Worm (Caenorhabditis elegans): ENCODE results near the gene sru-25.

sru-25 gene

DNA sequence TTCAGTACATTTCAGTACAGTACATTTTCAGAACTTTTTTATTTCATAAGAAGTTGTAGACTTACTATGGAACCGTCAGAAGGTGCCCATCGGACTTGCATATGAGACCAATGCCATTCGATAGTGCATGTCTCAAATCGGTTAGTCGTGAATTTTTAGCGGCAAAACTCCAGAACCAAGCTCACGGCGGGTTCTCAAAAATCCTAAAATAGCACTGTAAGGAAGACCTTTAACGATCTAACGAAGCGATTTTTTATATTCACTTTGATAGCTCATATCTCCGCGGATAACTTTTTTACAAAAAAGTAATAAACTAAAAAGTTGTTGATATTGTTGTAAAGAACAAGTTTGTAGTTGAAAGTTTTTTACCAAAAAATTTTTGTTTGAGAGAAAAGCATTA is at the start of gene sru-25:
Gene sru-25, minus strand, starts transcription at position 101 of the 400 bp plus-strand sequence.
- TF ChIP-seq unc-39 (tag; optimal IDR thresholded peaks at IDR 0.05) (no peak), nhr-2 (tag; optimal IDR thresholded peaks at IDR 0.05) (no peak), blmp-1 (tag; optimal IDR thresholded peaks at IDR 0.05) (no peak), ces-1 (GFP tag; optimal IDR thresholded peaks at IDR 0.05) (no peak), ceh-43 (GFP tag; optimal IDR thresholded peaks at IDR 0.05) (no peak), unc-62 (GFP tag; optimal IDR thresholded peaks at IDR 0.05) (no peak), bed-3 (GFP tag; optimal IDR thresholded peaks at IDR 0.05) (no peak), nhr-237 (tag; optimal IDR thresholded peaks at IDR 0.05) (no peak), sptf-1 (tag; optimal IDR thresholded peaks at IDR 0.05) (no peak), pha-4 (tag; optimal IDR thresholded peaks at IDR 0.05) (no peak), elt-1 (tag; optimal IDR thresholded peaks at IDR 0.05; ENCODE audit: borderline replicate concordance, insufficient read depth) (no peak), ceh-39 (tag; optimal IDR thresholded peaks at IDR 0.05) (no peak), snpc-4 (tag; optimal IDR thresholded peaks at IDR 0.05) (no peak), drap-1 (GFP tag; optimal IDR thresholded peaks at IDR 0.05) (no peak)

- no peak for TF ChIP-seq sem-2 (GFP tag; optimal IDR thresholded peaks at IDR 0.05)
- TF ChIP-seq nhr-28 (tag; optimal IDR thresholded peaks at IDR 0.05), result no peak
- no peak for TF ChIP-seq unc-62 (GFP tag; optimal IDR thresholded peaks at IDR 0.05)
- TF ChIP-seq hlh-1 (tag; optimal IDR thresholded peaks at IDR 0.05), result no peak
- no peak for TF ChIP-seq M03D4.4 (tag; optimal IDR thresholded peaks at IDR 0.05)
- TF ChIP-seq ceh-39 (tag; optimal IDR thresholded peaks at IDR 0.05), result no peak
- TF ChIP-seq flh-1 (GFP tag; optimal IDR thresholded peaks at IDR 0.05), result no peak
- TF ChIP-seq ces-1 (GFP tag; optimal IDR thresholded peaks at IDR 0.05), result no peak
- no peak for TF ChIP-seq nhr-237 (tag; optimal IDR thresholded peaks at IDR 0.05)
- TF ChIP-seq ceh-83 (GFP tag; optimal IDR thresholded peaks at IDR 0.05), result no peak
- TF ChIP-seq elt-1 (tag; optimal IDR thresholded peaks at IDR 0.05; ENCODE audit: borderline replicate concordance, insufficient read depth), result no peak
- TF ChIP-seq mls-2 (tag; optimal IDR thresholded peaks at IDR 0.05), result no peak
- TF ChIP-seq ham-2 (GFP tag; optimal IDR thresholded peaks at IDR 0.05), result no peak
- no peak for TF ChIP-seq nhr-76 (tag; optimal IDR thresholded peaks at IDR 0.05)
- no peak for TF ChIP-seq unc-120 (tag; optimal IDR thresholded peaks at IDR 0.05; ENCODE audit: poor library complexity, severe bottlenecking)
- no peak for TF ChIP-seq nhr-2 (tag; optimal IDR thresholded peaks at IDR 0.05)
- TF ChIP-seq pha-4 (tag; optimal IDR thresholded peaks at IDR 0.05), result no peak
- TF ChIP-seq lin-32 (GFP tag; optimal IDR thresholded peaks at IDR 0.05), result no peak
- no peak for TF ChIP-seq ztf-11 (tag; optimal IDR thresholded peaks at IDR 0.05)
Measured at ce11 chrV:722889-723288, 48.8 kb upstream of the sru-25 start.

ce11 chrV:719731-720130 is 45.6 kb upstream of the sru-25 start, which contains the start of gene srbc-40:
srbc-40 (minus strand) TSS chrV:719831.
- TF ChIP-seq zip-8 (tag; optimal IDR thresholded peaks at IDR 0.05) (no peak), nhr-237 (tag; optimal IDR thresholded peaks at IDR 0.05) (no peak), mab-5 (tag; optimal IDR thresholded peaks at IDR 0.05) (no peak), blmp-1 (tag; optimal IDR thresholded peaks at IDR 0.05) (no peak), sem-2 (GFP tag; optimal IDR thresholded peaks at IDR 0.05) (no peak), snpc-4 (tag; optimal IDR thresholded peaks at IDR 0.05) (no peak), ztf-11 (tag; optimal IDR thresholded peaks at IDR 0.05) (no peak), lsy-2 (tag; optimal IDR thresholded peaks at IDR 0.05) (no peak)

DNA sequence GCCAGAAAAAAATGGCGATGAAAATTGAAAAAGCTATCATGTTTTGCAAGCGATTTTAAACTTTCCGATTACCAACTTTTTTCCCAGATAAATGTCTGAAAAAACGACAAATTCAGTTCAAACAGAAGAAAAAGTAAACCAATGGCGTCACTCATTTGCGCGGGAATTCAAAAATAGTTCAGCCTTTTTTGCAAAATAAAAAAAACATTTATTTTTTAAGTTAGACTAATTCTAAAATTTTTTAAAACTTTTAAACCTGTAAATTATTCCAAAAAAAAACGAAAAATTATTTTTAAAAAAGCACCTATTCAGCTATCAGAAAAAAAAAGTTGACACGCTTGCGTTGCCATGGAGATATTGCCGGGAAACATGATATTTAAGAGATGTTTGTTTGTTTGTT is 38.8 kb upstream of the sru-25 start, which contains the start of gene cyp-33C11:
Gene cyp-33C11, minus strand, starts transcription at position 101 of the 400 bp plus-strand sequence.
- no peak for TF ChIP-seq ceh-43 (GFP tag; optimal IDR thresholded peaks at IDR 0.05)
- no peak for TF ChIP-seq ztf-11 (tag; optimal IDR thresholded peaks at IDR 0.05)

DNA sequence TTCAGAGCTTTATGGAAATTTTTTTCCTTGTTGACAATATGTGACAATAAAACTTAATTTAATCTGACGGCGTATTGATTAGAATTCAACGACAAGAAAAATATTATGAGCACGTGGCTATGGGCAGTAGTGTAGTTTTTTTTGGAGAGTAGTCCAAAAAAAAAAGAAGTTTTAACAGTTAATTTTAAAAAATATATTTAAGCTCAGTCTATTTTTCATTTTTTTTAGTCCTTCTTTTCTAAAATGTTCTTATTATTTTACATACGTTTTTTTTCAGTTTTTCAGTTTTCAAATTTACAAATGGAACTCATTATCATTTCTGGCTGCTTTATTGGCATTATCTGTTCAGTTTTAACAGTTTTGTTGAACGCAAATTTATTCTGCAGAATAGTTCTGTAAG is 34.7 kb upstream of the sru-25 start, which contains the start of gene srbc-39:
Gene srbc-39, plus strand, starts transcription at position 301 of the 400 bp plus-strand sequence.
- TF ChIP-seq ztf-11 (tag; optimal IDR thresholded peaks at IDR 0.05) (no peak), ceh-39 (tag; optimal IDR thresholded peaks at IDR 0.05) (no peak), unc-62 (GFP tag; optimal IDR thresholded peaks at IDR 0.05) (no peak), ham-2 (GFP tag; optimal IDR thresholded peaks at IDR 0.05) (no peak), elt-1 (tag; optimal IDR thresholded peaks at IDR 0.05; ENCODE audit: borderline replicate concordance, insufficient read depth) (no peak), tbx-8 (GFP tag; optimal IDR thresholded peaks at IDR 0.05) (no peak)

ce11 chrV:706918-707317 is 32.8 kb upstream of the sru-25 start, which contains the start of gene srbc-38:
srbc-38 (plus strand) TSS chrV:707218.
- TF ChIP-seq nhr-12 (tag; optimal IDR thresholded peaks at IDR 0.05) (no peak), ceh-83 (GFP tag; optimal IDR thresholded peaks at IDR 0.05) (no peak), M03D4.4 (tag; optimal IDR thresholded peaks at IDR 0.05) (no peak), tbx-8 (GFP tag; optimal IDR thresholded peaks at IDR 0.05) (no peak), mep-1 (tag; optimal IDR thresholded peaks at IDR 0.05) (no peak), unc-62 (GFP tag; optimal IDR thresholded peaks at IDR 0.05) (no peak), elt-1 (tag; optimal IDR thresholded peaks at IDR 0.05; ENCODE audit: borderline replicate concordance, insufficient read depth) (no peak), ham-2 (GFP tag; optimal IDR thresholded peaks at IDR 0.05) (no peak), ztf-11 (tag; optimal IDR thresholded peaks at IDR 0.05) (no peak), lsy-2 (tag; optimal IDR thresholded peaks at IDR 0.05) (no peak), lin-13 (tag; optimal IDR thresholded peaks at IDR 0.05) (no peak), ces-1 (GFP tag; optimal IDR thresholded peaks at IDR 0.05) (no peak), blmp-1 (tag; optimal IDR thresholded peaks at IDR 0.05) (no peak), bed-3 (GFP tag; optimal IDR thresholded peaks at IDR 0.05) (no peak), nhr-2 (tag; optimal IDR thresholded peaks at IDR 0.05) (no peak)

Measured in whole organism, mixed stage, embryonic.